Fruit fly (Drosophila melanogaster) whole organism, embryonic: Measurements from ENCODE around the gene Sbp2.
A peak's percentile ranks its signal among the peaks of the same experiment; 100 is the strongest.

ENCODE experiments used
- Abd-B ChIP-seq: fragments of 200-800 bp; sonication (Bioruptor generic); optimal IDR thresholded peaks from 2 replicates; lab custom pipeline; 2018; ENCODE audit warnings: missing biosample characterization, mild to moderate bottlenecking, missing genetic modification characterization, moderate library complexity
- CG10267 ChIP-seq: fragments of 200-800 bp; sonication (Bioruptor generic); optimal IDR thresholded peaks from 2 replicates; lab custom pipeline; 2018; ENCODE audit warnings: missing biosample characterization, mild to moderate bottlenecking, missing genetic modification characterization, moderate library complexity
- CG11560 ChIP-seq: fragments of 200-800 bp; sonication (Bioruptor generic); IDR thresholded peaks from 3 replicates; pipeline ENCODE4 v1.3.6; 2022; ENCODE audit warnings: missing biosample characterization, missing genetic modification characterization
- CG12769 ChIP-seq: fragments of 200-800 bp; sonication (Bioruptor generic); optimal IDR thresholded peaks from 2 replicates; lab custom pipeline; 2019; ENCODE audit warnings: missing biosample characterization, mild to moderate bottlenecking, missing genetic modification characterization, moderate library complexity
- CG13123 ChIP-seq: fragments of 200-800 bp; sonication (Bioruptor generic); optimal IDR thresholded peaks from 2 replicates; lab custom pipeline; 2016; ENCODE audit warnings: missing biosample characterization, missing genetic modification characterization
- CG13424 ChIP-seq: fragments of 200-800 bp; sonication (Bioruptor generic); optimal IDR thresholded peaks from 2 replicates; lab custom pipeline; 2019; ENCODE audit warnings: missing biosample characterization, mild to moderate bottlenecking, missing genetic modification characterization, moderate library complexity
- CG15269 ChIP-seq: fragments of 200-800 bp; sonication (Bioruptor generic); optimal IDR thresholded peaks from 2 replicates; lab custom pipeline; 2018; ENCODE audit warnings: missing biosample characterization, mild to moderate bottlenecking, missing genetic modification characterization, moderate library complexity
- CG15479 ChIP-seq: fragments of 200-800 bp; sonication (Bioruptor generic); optimal IDR thresholded peaks from 3 replicates; lab custom pipeline; 2019; ENCODE audit warnings: missing biosample characterization, mild to moderate bottlenecking, missing genetic modification characterization, moderate library complexity
- CG15514 ChIP-seq: fragments of 200-800 bp; sonication (Bioruptor generic); optimal IDR thresholded peaks from 3 replicates; lab custom pipeline; 2017; ENCODE audit warnings: missing biosample characterization, missing genetic modification characterization, mild to moderate bottlenecking, moderate library complexity, missing genetic modification reagents
- CG1602 ChIP-seq: fragments of 200-800 bp; sonication (Bioruptor generic); optimal IDR thresholded peaks from 3 replicates; lab custom pipeline; 2016; ENCODE audit warnings: missing biosample characterization, missing genetic modification characterization
- CG16779 ChIP-seq: fragments of 200-800 bp; sonication (Bioruptor generic); IDR thresholded peaks from 2 replicates; pipeline ENCODE4 v1.3.6; 2022; ENCODE audit warnings: missing biosample characterization, missing genetic modification characterization
- CG17802 ChIP-seq: fragments of 200-800 bp; sonication (Bioruptor generic); optimal IDR thresholded peaks from 2 replicates; lab custom pipeline; 2018; ENCODE audit warnings: missing biosample characterization, mild to moderate bottlenecking, missing genetic modification characterization, moderate library complexity
- CG2120 ChIP-seq: fragments of 200-800 bp; sonication (Bioruptor generic); optimal IDR thresholded peaks from 3 replicates; lab custom pipeline; 2016; ENCODE audit warnings: missing biosample characterization, missing genetic modification characterization
- CG2129 ChIP-seq: fragments of 200-800 bp; sonication (Bioruptor generic); IDR thresholded peaks from 2 replicates; pipeline ENCODE4 v1.3.6; 2022; ENCODE audit warnings: missing biosample characterization, missing genetic modification characterization; ENCODE audit not compliant: partially characterized antibody
- CG30403 ChIP-seq: fragments of 200-800 bp; sonication (Bioruptor generic); optimal IDR thresholded peaks from 3 replicates; lab custom pipeline; 2016; ENCODE audit warnings: missing biosample characterization, missing genetic modification characterization
- CG31224 ChIP-seq: fragments of 200-800 bp; sonication (Bioruptor generic); IDR thresholded peaks from 2 replicates; pipeline ENCODE4 v1.3.6; 2022; ENCODE audit warnings: missing biosample characterization, missing genetic modification characterization
- CG31441 ChIP-seq: fragments of 200-800 bp; sonication (Bioruptor generic); IDR thresholded peaks from 2 replicates; pipeline ENCODE4 v1.3.6; 2022; ENCODE audit warnings: missing biosample characterization, missing genetic modification characterization
- CG7357 ChIP-seq: fragments of 200-800 bp; sonication (Bioruptor generic); IDR thresholded peaks from 3 replicates; pipeline ENCODE4 v1.3.6; 2022; ENCODE audit warnings: missing biosample characterization, missing genetic modification characterization
- CG7372 ChIP-seq: fragments of 200-800 bp; sonication (Bioruptor generic); IDR thresholded peaks from 2 replicates; pipeline ENCODE4 v1.3.6; 2022; ENCODE audit warnings: missing biosample characterization, missing genetic modification characterization
- CG7987 ChIP-seq: fragments of 200-800 bp; sonication (Bioruptor generic); optimal IDR thresholded peaks from 2 replicates; lab custom pipeline; 2018; ENCODE audit warnings: missing biosample characterization, mild to moderate bottlenecking, missing genetic modification characterization, moderate library complexity
- CG8924 ChIP-seq: fragments of 200-800 bp; optimal IDR thresholded peaks from 3 replicates; lab custom pipeline; 2019; ENCODE audit warnings: missing biosample characterization, mild to moderate bottlenecking, missing genetic modification characterization, moderate library complexity
- Chrac-16 ChIP-seq: fragments of 200-800 bp; sonication (Bioruptor generic); optimal IDR thresholded peaks from 3 replicates; lab custom pipeline; 2016; ENCODE audit warnings: missing biosample characterization, missing genetic modification characterization
- CrebB ChIP-seq: fragments of 200-800 bp; sonication (Bioruptor generic); optimal IDR thresholded peaks from 3 replicates; lab custom pipeline; 2018; ENCODE audit warnings: missing biosample characterization, mild to moderate bottlenecking, missing genetic modification characterization
- Dref ChIP-seq: fragments of 200-800 bp; sonication (Bioruptor generic); IDR thresholded peaks from 2 replicates; pipeline ENCODE4 v1.3.6; 2022; ENCODE audit warnings: missing biosample characterization, missing genetic modification characterization
- Hr51 ChIP-seq, 2 experiments: fragments of 200-800 bp; sonication (Bioruptor generic); optimal IDR thresholded peaks; 2 replicates in 1 of 2; 3 replicates in 1 of 2; lab custom pipeline; 2016 to 2018; ENCODE audit warnings: missing biosample characterization in 2 of 2, missing genetic modification characterization in 2 of 2, mild to moderate bottlenecking in 1 of 2, moderate library complexity in 1 of 2
- MBD-R2 ChIP-seq: fragments of 200-800 bp; sonication (Bioruptor generic); IDR thresholded peaks from 2 replicates; pipeline ENCODE4 v1.3.6; 2022; ENCODE audit warnings: missing biosample characterization, missing genetic modification characterization
- Meics ChIP-seq: fragments of 200-800 bp; sonication (Bioruptor generic); optimal IDR thresholded peaks from 2 replicates; lab custom pipeline; 2017; ENCODE audit warnings: missing biosample characterization, mild to moderate bottlenecking, missing genetic modification characterization
- NK7.1 ChIP-seq: fragments of 200-800 bp; sonication (Bioruptor generic); optimal IDR thresholded peaks from 3 replicates; lab custom pipeline; 2016; ENCODE audit warnings: missing biosample characterization, missing genetic modification characterization
- Oaz ChIP-seq: fragments of 200-800 bp; sonication (Bioruptor generic); IDR thresholded peaks from 2 replicates; pipeline ENCODE4 v1.3.6; 2022; ENCODE audit warnings: missing biosample characterization, missing genetic modification characterization
- Oli ChIP-seq: fragments of 200-800 bp; sonication (Bioruptor generic); optimal IDR thresholded peaks from 2 replicates; lab custom pipeline; 2018; ENCODE audit warnings: missing biosample characterization, mild to moderate bottlenecking, missing genetic modification characterization, moderate library complexity
- Spps ChIP-seq: fragments of 200-800 bp; sonication (Bioruptor generic); optimal IDR thresholded peaks from 2 replicates; lab custom pipeline; 2018; ENCODE audit warnings: missing biosample characterization, mild to moderate bottlenecking, missing genetic modification characterization
- Xrp1 ChIP-seq: fragments of 200-800 bp; sonication (Bioruptor generic); IDR thresholded peaks from 2 replicates; pipeline ENCODE4 v1.3.6; 2022; ENCODE audit warnings: missing biosample characterization, missing genetic modification characterization
- ab ChIP-seq: fragments of 200-800 bp; sonication (Bioruptor generic); optimal IDR thresholded peaks from 2 replicates; lab custom pipeline; 2016; ENCODE audit warnings: missing biosample characterization, missing genetic modification characterization
- abd-A ChIP-seq: fragments of 200-800 bp; sonication (Bioruptor generic); optimal IDR thresholded peaks from 3 replicates; lab custom pipeline; 2019; ENCODE audit warnings: missing biosample characterization, mild to moderate bottlenecking, missing genetic modification characterization, moderate library complexity
- aop ChIP-seq: fragments of 200-800 bp; sonication (Bioruptor generic); IDR thresholded peaks from 2 replicates; pipeline ENCODE4 v1.3.6; 2022; ENCODE audit warnings: missing biosample characterization, missing genetic modification characterization
- ash1 ChIP-seq: fragments of 200-800 bp; sonication (Bioruptor generic); optimal IDR thresholded peaks from 2 replicates; lab custom pipeline; 2018; ENCODE audit warnings: missing biosample characterization, mild to moderate bottlenecking, missing genetic modification characterization
- chm ChIP-seq: fragments of 200-800 bp; sonication (Bioruptor generic); IDR thresholded peaks from 2 replicates; pipeline ENCODE4 v1.3.6; 2022; ENCODE audit warnings: missing biosample characterization, missing genetic modification characterization
- cwo ChIP-seq: fragments of 200-800 bp; sonication (Bioruptor generic); optimal IDR thresholded peaks from 3 replicates; lab custom pipeline; 2017; ENCODE audit warnings: missing biosample characterization, missing genetic modification characterization, mild to moderate bottlenecking, moderate library complexity, missing genetic modification reagents
- da ChIP-seq: fragments of 200-800 bp; sonication (Bioruptor generic); optimal IDR thresholded peaks from 2 replicates; lab custom pipeline; 2016; ENCODE audit warnings: missing biosample characterization, missing genetic modification characterization
- en ChIP-seq: fragments of 200-800 bp; sonication (Bioruptor generic); optimal IDR thresholded peaks from 2 replicates; lab custom pipeline; 2016; ENCODE audit warnings: missing biosample characterization, missing genetic modification characterization
- gt ChIP-seq: fragments of 200-800 bp; sonication (Bioruptor generic); IDR thresholded peaks from 2 replicates; pipeline ENCODE4 v1.3.6; 2022; ENCODE audit warnings: missing biosample characterization, missing genetic modification characterization
- knrl ChIP-seq: fragments of 200-800 bp; sonication (Bioruptor generic); IDR thresholded peaks from 3 replicates; pipeline ENCODE4 v1.3.6; 2022; ENCODE audit warnings: missing biosample characterization, missing genetic modification characterization; ENCODE audit not compliant: partially characterized antibody
- lov ChIP-seq, 2 experiments: fragments of 200-800 bp in 1 of 2; fragments of >200 bp in 1 of 2; sonication (Bioruptor generic) in 1 of 2; IDR thresholded peaks in 1 of 2; optimal IDR thresholded peaks in 1 of 2; 2 replicates in 1 of 2; 3 replicates in 1 of 2; pipeline versions ENCODE4 v1.3.6 to Lab custom; 2017 to 2022; ENCODE audit warnings: missing biosample characterization in 1 of 2, missing genetic modification characterization in 1 of 2
- odd ChIP-seq: fragments of 200-800 bp; sonication (Bioruptor generic); optimal IDR thresholded peaks from 2 replicates; lab custom pipeline; 2017; ENCODE audit warnings: missing biosample characterization, mild to moderate bottlenecking, missing genetic modification characterization
- pita ChIP-seq: fragments of 200-800 bp; sonication (Bioruptor generic); optimal IDR thresholded peaks from 2 replicates; lab custom pipeline; 2017; ENCODE audit warnings: missing biosample characterization, mild to moderate bottlenecking, missing genetic modification characterization
- sens ChIP-seq: fragments of 200-800 bp; sonication (Bioruptor generic); peaks from one replicate; lab custom pipeline; 2016; ENCODE audit warnings: missing biosample characterization, missing genetic modification characterization
- sens-2 ChIP-seq: fragments of 200-800 bp; sonication (Bioruptor generic); IDR thresholded peaks from 2 replicates; pipeline ENCODE4 v1.3.6; 2022; ENCODE audit warnings: missing biosample characterization, missing genetic modification characterization
- tll ChIP-seq, 2 experiments: fragments of 200-800 bp in 1 of 2; fragments of >200 bp in 1 of 2; sonication (Bioruptor generic) in 1 of 2; optimal IDR thresholded peaks; 2 replicates each; lab custom pipeline; 2017 to 2019; ENCODE audit warnings: missing biosample characterization in 2 of 2, missing genetic modification characterization in 2 of 2, mild to moderate bottlenecking in 1 of 2, moderate library complexity in 1 of 2
- trh ChIP-seq: fragments of 200-800 bp; sonication (Bioruptor generic); optimal IDR thresholded peaks from 2 replicates; lab custom pipeline; 2016; ENCODE audit warnings: missing biosample characterization, missing genetic modification characterization
- unc-4 ChIP-seq: fragments of 200-800 bp; sonication (Bioruptor generic); IDR thresholded peaks from 2 replicates; pipeline ENCODE4 v1.3.6; 2022; ENCODE audit warnings: missing biosample characterization, missing genetic modification characterization; ENCODE audit not compliant: partially characterized antibody
- wdn ChIP-seq: fragments of 200-800 bp; sonication (Bioruptor generic); IDR thresholded peaks from 2 replicates; pipeline ENCODE4 v1.3.6; 2022; ENCODE audit warnings: missing biosample characterization, missing genetic modification characterization

Sbp2 gene

dm6 chr3L:8296941-8297340 is 7.0 kb upstream of the Sbp2 start, which contains the start of gene Rab19 (continued):
- TF ChIP-seq CG31441 (GFP tag; lab: Robert Waterston, UW) (no peak), Abd-B (GFP tag; lab: Kevin White, UChicago) (no peak), sens (GFP tag; lab: Kevin White, UChicago) (peak; percentile 29), ash1 (no peak), CG30403 (GFP tag; lab: Kevin White, UChicago) (no peak), CG15479 (GFP tag; lab: Kevin White, UChicago) (no peak), CG2120 (no peak), gt (GFP tag; lab: Robert Waterston, UW) (no peak), odd (GFP tag; lab: Kevin White, UChicago) (no peak), CG15269 (tag; lab: Kevin White, UChicago) (no peak), Spps (tag; lab: Kevin White, UChicago) (no peak), CrebB (tag; lab: Kevin White, UChicago) (no peak), CG7987 (GFP tag; lab: Kevin White, UChicago) (no peak), CG17802 (tag; lab: Kevin White, UChicago) (no peak), chm (GFP tag; lab: Robert Waterston, UW) (no peak), ab (no peak), MBD-R2 (GFP tag; lab: Robert Waterston, UW) (peak; percentile 59; the same call in 1 of the 2 replicates), CG7372 (GFP tag; lab: Robert Waterston, UW) (no peak), da (GFP tag; lab: Kevin White, UChicago) (no peak), CG15514 (GFP tag; lab: Kevin White, UChicago) (no peak), Oaz (GFP tag; lab: Robert Waterston, UW) (no peak), abd-A (tag; lab: Kevin White, UChicago) (peak; percentile 5), Xrp1 (GFP tag; lab: Robert Waterston, UW) (no peak), knrl (GFP tag; lab: Robert Waterston, UW) (peak; percentile 87), Meics (GFP tag; lab: Kevin White, UChicago) (no peak), unc-4 (GFP tag; lab: Robert Waterston, UW) (peak; percentile 94), lov (optimal IDR thresholded peaks at IDR 0.05; lab: Kevin White, UChicago) (no peak), lov (GFP tag; IDR thresholded peaks at IDR 0.05; lab: Robert Waterston, UW) (no peak), en (no peak), wdn (GFP tag; lab: Robert Waterston, UW) (no peak), NK7.1 (GFP tag; lab: Kevin White, UChicago) (no peak), CG7357 (GFP tag; lab: Robert Waterston, UW) (no peak), Chrac-16 (GFP tag; lab: Kevin White, UChicago) (no peak), CG10267 (peak; percentile 74), CG16779 (GFP tag; lab: Robert Waterston, UW) (no peak), CG1602 (GFP tag; lab: Kevin White, UChicago) (no peak), cwo (no peak), Oli (tag; lab: Kevin White, UChicago) (no peak), Dref (GFP tag; lab: Robert Waterston, UW) (peak; percentile 68), Hr51 (GFP tag; optimal IDR thresholded peaks at IDR 0.05; lab: Kevin White, UChicago) (no peak), CG8924 (tag; lab: Kevin White, UChicago) (no peak), CG13123 (GFP tag; lab: Kevin White, UChicago) (no peak), CG2129 (GFP tag; lab: Robert Waterston, UW) (peak; percentile 87), CG12769 (no peak), pita (GFP tag; lab: Kevin White, UChicago) (no peak), CG13424 (no peak), aop (GFP tag; lab: Robert Waterston, UW) (no peak), CG31224 (no peak), sens-2 (GFP tag; lab: Robert Waterston, UW) (no peak), CG11560 (tag; lab: Robert Waterston, UW) (no peak), tll (GFP tag; optimal IDR thresholded peaks at IDR 0.05; lab: Kevin White, UChicago) (peak in 1 of 2 experiments; percentile 18), trh (no peak)
